Worm (Caenorhabditis elegans): ENCODE results near the gene T25B9.4.

DNA sequence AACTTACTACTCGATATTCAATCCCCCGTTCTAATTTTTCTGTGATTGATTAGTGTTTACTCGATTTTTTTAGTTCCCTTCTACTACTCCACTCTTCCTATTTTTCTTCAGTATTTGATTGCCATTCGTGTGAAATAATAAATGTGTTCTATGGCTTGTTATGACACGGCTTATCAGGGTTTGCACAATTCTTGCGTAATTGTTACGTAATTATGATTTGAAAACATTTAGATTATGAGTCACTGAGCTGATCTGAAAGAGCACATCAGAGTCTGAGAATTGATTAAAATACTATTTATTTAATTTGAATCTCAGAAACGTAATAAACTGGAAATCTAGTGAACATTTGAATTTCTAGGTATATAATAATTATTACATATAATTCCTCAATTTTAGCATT, 20.1 kb upstream of the T25B9.4 start:
- TF ChIP-seq bed-2 (GFP tag; IDR thresholded peaks at IDR 0.05) = no peak
- no peak for TF ChIP-seq ztf-25 (GFP tag; IDR thresholded peaks at IDR 0.05)
- TF ChIP-seq unc-62 (GFP tag; optimal IDR thresholded peaks at IDR 0.05) = no peak
- no peak for TF ChIP-seq B0035.1 (tag; optimal IDR thresholded peaks at IDR 0.05)
- TF ChIP-seq akir-1 (GFP tag; optimal IDR thresholded peaks at IDR 0.05) = no peak
- TF ChIP-seq snpc-4 (GFP tag; optimal IDR thresholded peaks at IDR 0.05) = no peak
- TF ChIP-seq snpc-4 (tag; optimal IDR thresholded peaks at IDR 0.05) = no peak
- no peak for TF ChIP-seq ama-1 (optimal IDR thresholded peaks at IDR 0.05)
- no peak for TF ChIP-seq ama-1 (GFP tag; optimal IDR thresholded peaks at IDR 0.05)
- no peak for TF ChIP-seq pha-4 (tag; optimal IDR thresholded peaks at IDR 0.05)
- TF ChIP-seq him-1 (tag; optimal IDR thresholded peaks at IDR 0.05) = no peak
- no peak for TF ChIP-seq sea-2 (GFP tag; IDR thresholded peaks at IDR 0.05)
